Fruit fly (Drosophila melanogaster) whole organism, wandering third instar larva: ENCODE data around the gene CG6204.

Experiments
- Abd-B ChIP-seq: fragments of >200 bp; optimal IDR thresholded peaks from 2 replicates; lab custom pipeline; 2017; ENCODE audit warnings: missing biosample characterization, missing genetic modification characterization
- CG9705 ChIP-seq: fragments of 200-800 bp; sonication (Bioruptor generic); optimal IDR thresholded peaks from 2 replicates; lab custom pipeline; 2018; ENCODE audit warnings: missing biosample characterization, mild to moderate bottlenecking, missing genetic modification characterization
- Dfd ChIP-seq: fragments of >200 bp; optimal IDR thresholded peaks from 2 replicates; lab custom pipeline; 2017; ENCODE audit warnings: missing biosample characterization, missing genetic modification characterization
- Mio ChIP-seq: sonication (Bioruptor generic); optimal IDR thresholded peaks from 2 replicates; lab custom pipeline; 2016; ENCODE audit warnings: missing biosample characterization, missing genetic modification characterization
- Rel ChIP-seq, 2 experiments: fragments of 200-800 bp; sonication (Bioruptor generic) in 1 of 2; optimal IDR thresholded peaks; 2 replicates in 1 of 2; 3 replicates in 1 of 2; lab custom pipeline; 2016 to 2019; ENCODE audit warnings: mild to moderate bottlenecking in 2 of 2, missing biosample characterization in 2 of 2, missing genetic modification characterization in 2 of 2, moderate library complexity in 1 of 2
- Vsx2 ChIP-seq: fragments of 200-300, 225-300 bp; sonication (Bioruptor generic); optimal IDR thresholded peaks from 2 replicates; lab custom pipeline; 2018; ENCODE audit warnings: missing biosample characterization, missing genetic modification characterization; ENCODE audit not compliant: partially characterized antibody
- br ChIP-seq: fragments of 200-800 bp; sonication (Bioruptor generic); optimal IDR thresholded peaks from 2 replicates; lab custom pipeline; 2016; ENCODE audit warnings: missing biosample characterization, missing genetic modification characterization
- foxo ChIP-seq, 2 experiments: fragments of 200-800 bp; sonication (Bioruptor generic); optimal IDR thresholded peaks; 2 replicates in 1 of 2; 3 replicates in 1 of 2; lab custom pipeline; 2016 to 2017; ENCODE audit warnings: missing biosample characterization in 2 of 2, missing genetic modification characterization in 2 of 2
- fru ChIP-seq: fragments of 200-800 bp; sonication (Bioruptor generic); optimal IDR thresholded peaks from 3 replicates; lab custom pipeline; 2016; ENCODE audit warnings: missing biosample characterization, mild to moderate bottlenecking, missing genetic modification characterization
- jim ChIP-seq: fragments of 175-275, 200-325 bp; sonication (Bioruptor generic); optimal IDR thresholded peaks from 2 replicates; lab custom pipeline; 2016; ENCODE audit warnings: missing biosample characterization, mild to moderate bottlenecking, missing genetic modification characterization
- pan ChIP-seq: fragments of >200 bp; optimal IDR thresholded peaks from 2 replicates; lab custom pipeline; 2017
- usp ChIP-seq: fragments of >200 bp; optimal IDR thresholded peaks from 2 replicates; lab custom pipeline; 2017; ENCODE audit warnings: missing biosample characterization, missing genetic modification characterization

dm6 chr3R:24219093-24219492 is 25.5 kb downstream of the CG6204 start:
- TF ChIP-seq br (no peak), foxo (GFP tag; optimal IDR thresholded peaks at IDR 0.05; lab: Kevin White, UChicago) (no peak), Rel (GFP tag; optimal IDR thresholded peaks at IDR 0.05; lab: Kevin White, UChicago) (no peak), Rel (tag; optimal IDR thresholded peaks at IDR 0.05; lab: Kevin White, UChicago) (no peak), usp (GFP tag; lab: Kevin White, UChicago) (no peak), Abd-B (GFP tag; lab: Kevin White, UChicago) (no peak), Dfd (no peak), CG9705 (no peak), pan (lab: Kevin White, UChicago) (no peak), fru (GFP tag; lab: Kevin White, UChicago) (no peak), Mio (no peak), Vsx2 (no peak), jim (no peak)
